Fruit fly (Drosophila melanogaster) whole organism, embryonic: Measurements from ENCODE around the gene CG5639.

ENCODE experiments used
- Atf6 ChIP-seq: fragments of 200-800 bp; sonication (Bioruptor generic); IDR thresholded peaks from 2 replicates; pipeline ENCODE4 v1.3.6; 2022; ENCODE audit warnings: missing biosample characterization, missing genetic modification characterization
- C15 ChIP-seq: fragments of 200-800 bp; sonication (Bioruptor generic); IDR thresholded peaks from 3 replicates; pipeline ENCODE4 v1.3.6; 2022; ENCODE audit warnings: missing biosample characterization, missing genetic modification characterization
- CG1024 ChIP-seq: fragments of 200-800 bp; sonication (Bioruptor generic); IDR thresholded peaks from 2 replicates; pipeline ENCODE4 v1.3.6; 2022; ENCODE audit warnings: missing biosample characterization, missing genetic modification characterization
- CG10565 ChIP-seq: fragments of 200-800 bp; sonication (Bioruptor generic); optimal IDR thresholded peaks from 3 replicates; lab custom pipeline; 2016; ENCODE audit warnings: missing biosample characterization, mild to moderate bottlenecking, missing genetic modification characterization
- CG10959 ChIP-seq: fragments of 200-800 bp; sonication (Bioruptor generic); IDR thresholded peaks from 2 replicates; pipeline ENCODE4 v1.3.6; 2022; ENCODE audit warnings: missing biosample characterization, missing genetic modification characterization
- CG11696 ChIP-seq: fragments of 200-800 bp; sonication (Bioruptor generic); IDR thresholded peaks from 2 replicates; pipeline ENCODE4 v1.3.6; 2022; ENCODE audit warnings: missing biosample characterization, missing genetic modification characterization
- CG13424 ChIP-seq: fragments of 200-800 bp; sonication (Bioruptor generic); optimal IDR thresholded peaks from 2 replicates; lab custom pipeline; 2019; ENCODE audit warnings: missing biosample characterization, mild to moderate bottlenecking, missing genetic modification characterization, moderate library complexity
- CG13624 ChIP-seq: fragments of 200-800 bp; sonication (Bioruptor generic); optimal IDR thresholded peaks from 2 replicates; lab custom pipeline; 2016; ENCODE audit warnings: missing biosample characterization, missing genetic modification characterization
- CG14710 ChIP-seq: fragments of 200-800 bp; sonication (Bioruptor generic); optimal IDR thresholded peaks from 3 replicates; lab custom pipeline; 2019; ENCODE audit warnings: missing biosample characterization, mild to moderate bottlenecking, missing genetic modification characterization, moderate library complexity
- CG14860 ChIP-seq: fragments of 200-800 bp; sonication (Bioruptor generic); IDR thresholded peaks from 3 replicates; pipeline ENCODE4 v1.3.6; 2022; ENCODE audit warnings: missing biosample characterization, missing genetic modification characterization; ENCODE audit not compliant: partially characterized antibody
- CG1529 ChIP-seq: fragments of 200-800 bp; sonication (Bioruptor generic); optimal IDR thresholded peaks from 3 replicates; lab custom pipeline; 2018; ENCODE audit warnings: missing biosample characterization, missing genetic modification characterization
- CG1603 ChIP-seq: fragments of 200-800 bp; sonication (Bioruptor generic); optimal IDR thresholded peaks from 2 replicates; lab custom pipeline; 2019; ENCODE audit warnings: missing biosample characterization, mild to moderate bottlenecking, missing genetic modification characterization, moderate library complexity
- CG1647 ChIP-seq: fragments of 200-800 bp; sonication (Bioruptor generic); optimal IDR thresholded peaks from 3 replicates; lab custom pipeline; 2016; ENCODE audit warnings: missing biosample characterization, missing genetic modification characterization
- CG17328 ChIP-seq: fragments of 200-800 bp; sonication (Bioruptor generic); IDR thresholded peaks from 2 replicates; pipeline ENCODE4 v1.3.6; 2022; ENCODE audit warnings: missing biosample characterization, missing genetic modification characterization
- CG2875 ChIP-seq: fragments of 200-800 bp; sonication (Bioruptor generic); optimal IDR thresholded peaks from 2 replicates; lab custom pipeline; 2017; ENCODE audit warnings: missing biosample characterization, mild to moderate bottlenecking, missing genetic modification characterization, missing genetic modification reagents
- CG2889 ChIP-seq: fragments of 200-800 bp; sonication (Bioruptor generic); IDR thresholded peaks from 3 replicates; pipeline ENCODE4 v1.3.6; 2022; ENCODE audit warnings: missing biosample characterization, missing genetic modification characterization
- CG4854 ChIP-seq: fragments of 200-800 bp; sonication (Bioruptor generic); optimal IDR thresholded peaks from 2 replicates; lab custom pipeline; 2016; ENCODE audit warnings: missing biosample characterization, missing genetic modification characterization, inconsistent platforms
- CG6765 ChIP-seq: fragments of 200-800 bp; sonication (Bioruptor generic); optimal IDR thresholded peaks from 3 replicates; lab custom pipeline; 2017; ENCODE audit warnings: missing biosample characterization, mild to moderate bottlenecking, missing genetic modification characterization
- CG7357 ChIP-seq: fragments of 200-800 bp; sonication (Bioruptor generic); IDR thresholded peaks from 3 replicates; pipeline ENCODE4 v1.3.6; 2022; ENCODE audit warnings: missing biosample characterization, missing genetic modification characterization
- CG8290 ChIP-seq, 3 experiments: fragments of 200-800 bp; sonication (Bioruptor generic); optimal IDR thresholded peaks; 2 replicates each; lab custom pipeline; 2016 to 2019; ENCODE audit warnings: missing biosample characterization in 3 of 3, missing genetic modification characterization in 3 of 3, mild to moderate bottlenecking in 2 of 3, moderate library complexity in 1 of 3
- CG8765 ChIP-seq: fragments of 200-800 bp; sonication (Bioruptor generic); IDR thresholded peaks from 2 replicates; pipeline ENCODE4 v1.3.6; 2022; ENCODE audit warnings: missing biosample characterization, missing genetic modification characterization
- CG8924 ChIP-seq: fragments of 200-800 bp; optimal IDR thresholded peaks from 3 replicates; lab custom pipeline; 2019; ENCODE audit warnings: missing biosample characterization, mild to moderate bottlenecking, missing genetic modification characterization, moderate library complexity
- CG9215 ChIP-seq: fragments of 200-800 bp; sonication (Bioruptor generic); IDR thresholded peaks from 2 replicates; pipeline ENCODE4 v1.3.6; 2022; ENCODE audit warnings: missing biosample characterization, missing genetic modification characterization
- CG9609 ChIP-seq: fragments of 200-800 bp; sonication (Bioruptor generic); optimal IDR thresholded peaks from 3 replicates; lab custom pipeline; 2016; ENCODE audit warnings: missing biosample characterization, missing genetic modification characterization
- CG9797 ChIP-seq: fragments of 200-800 bp; sonication (Bioruptor generic); optimal IDR thresholded peaks from 3 replicates; lab custom pipeline; 2018; ENCODE audit warnings: missing biosample characterization, mild to moderate bottlenecking, missing genetic modification characterization
- CTCF ChIP-seq: fragments of 200-800 bp; sonication (Bioruptor generic); optimal IDR thresholded peaks from 2 replicates; lab custom pipeline; 2017; ENCODE audit warnings: missing biosample characterization, mild to moderate bottlenecking, missing genetic modification characterization, moderate library complexity
- D ChIP-seq, 2 experiments: fragments of 200-800 bp in 1 of 2; fragments of >200 bp in 1 of 2; sonication (Bioruptor generic) in 1 of 2; optimal IDR thresholded peaks; 2 replicates in 1 of 2; 3 replicates in 1 of 2; lab custom pipeline; 2017; ENCODE audit warnings: mild to moderate bottlenecking in 1 of 2, missing biosample characterization in 1 of 2, missing genetic modification characterization in 1 of 2, missing genetic modification reagents in 1 of 2
- Dbx ChIP-seq: fragments of 200-800 bp; sonication (Bioruptor generic); IDR thresholded peaks from 3 replicates; pipeline ENCODE4 v1.3.6; 2022; ENCODE audit warnings: missing biosample characterization, missing genetic modification characterization
- Doc2 ChIP-seq: fragments of 200-800 bp; sonication (Bioruptor generic); IDR thresholded peaks from 2 replicates; pipeline ENCODE4 v1.3.6; 2022; ENCODE audit warnings: missing biosample characterization, missing genetic modification characterization
- Doc3 ChIP-seq: fragments of 200-800 bp; sonication (Bioruptor generic); IDR thresholded peaks from 3 replicates; pipeline ENCODE4 v1.3.6; 2022; ENCODE audit warnings: missing biosample characterization, missing genetic modification characterization; ENCODE audit not compliant: partially characterized antibody
- Elba2 ChIP-seq: fragments of 200-800 bp; sonication (Bioruptor generic); optimal IDR thresholded peaks from 3 replicates; lab custom pipeline; 2016; ENCODE audit warnings: missing biosample characterization, missing genetic modification characterization
- HLH54F ChIP-seq: fragments of 200-800 bp; sonication (Bioruptor generic); optimal IDR thresholded peaks from 3 replicates; lab custom pipeline; 2016; ENCODE audit warnings: missing biosample characterization, missing genetic modification characterization
- Lim3 ChIP-seq: fragments of 200-800 bp; sonication (Bioruptor generic); IDR thresholded peaks from 2 replicates; pipeline ENCODE4 v1.3.6; 2022; ENCODE audit warnings: missing biosample characterization, missing genetic modification characterization
- NC2α ChIP-seq: fragments of 200-800 bp; sonication (Bioruptor generic); optimal IDR thresholded peaks from 2 replicates; lab custom pipeline; 2016; ENCODE audit warnings: missing biosample characterization, missing genetic modification characterization
- Nf-YC ChIP-seq: fragments of 200-800 bp; optimal IDR thresholded peaks from 3 replicates; lab custom pipeline; 2019; ENCODE audit warnings: missing biosample characterization, mild to moderate bottlenecking, missing genetic modification characterization, moderate library complexity
- Ptx1 ChIP-seq: fragments of 200-800 bp; sonication (Bioruptor generic); IDR thresholded peaks from 2 replicates; pipeline ENCODE4 v1.3.6; 2022; ENCODE audit warnings: missing biosample characterization, missing genetic modification characterization
- ara ChIP-seq: fragments of 200-800 bp; sonication (Bioruptor generic); IDR thresholded peaks from 2 replicates; pipeline ENCODE4 v1.3.6; 2022; ENCODE audit warnings: missing biosample characterization, missing genetic modification characterization
- btn ChIP-seq: fragments of 200-800 bp; sonication (Bioruptor generic); optimal IDR thresholded peaks from 2 replicates; lab custom pipeline; 2016; ENCODE audit warnings: missing biosample characterization, missing genetic modification characterization
- corto ChIP-seq: fragments of 200-800 bp; sonication (Bioruptor generic); optimal IDR thresholded peaks from 2 replicates; lab custom pipeline; 2016; ENCODE audit warnings: missing biosample characterization, mild to moderate bottlenecking, missing genetic modification characterization, moderate library complexity
- dati ChIP-seq: fragments of 200-800 bp; sonication (Bioruptor generic); IDR thresholded peaks from 2 replicates; pipeline ENCODE4 v1.3.6; 2022; ENCODE audit warnings: missing biosample characterization, missing genetic modification characterization
- fd64A ChIP-seq: fragments of 200-800 bp; sonication (Bioruptor generic); optimal IDR thresholded peaks from 3 replicates; lab custom pipeline; 2018; ENCODE audit warnings: missing biosample characterization, mild to moderate bottlenecking, missing genetic modification characterization
- hkb ChIP-seq, 2 experiments: fragments of 200-800 bp in 1 of 2; fragments of >200 bp in 1 of 2; sonication (Bioruptor generic) in 1 of 2; IDR thresholded peaks in 1 of 2; optimal IDR thresholded peaks in 1 of 2; 2 replicates each; pipeline versions ENCODE4 v1.3.6 to Lab custom; 2017 to 2022; ENCODE audit warnings: missing biosample characterization in 1 of 2, missing genetic modification characterization in 1 of 2
- nom ChIP-seq: fragments of 200-800 bp; sonication (Bioruptor generic); optimal IDR thresholded peaks from 2 replicates; lab custom pipeline; 2017; ENCODE audit warnings: missing biosample characterization, missing genetic modification characterization, mild to moderate bottlenecking, moderate library complexity, missing genetic modification reagents
- salm ChIP-seq: fragments of 200-800 bp; sonication (Bioruptor generic); optimal IDR thresholded peaks from 2 replicates; lab custom pipeline; 2018; ENCODE audit warnings: missing biosample characterization, mild to moderate bottlenecking, missing genetic modification characterization
- scrt ChIP-seq: fragments of 200-800 bp; sonication (Bioruptor generic); optimal IDR thresholded peaks from 2 replicates; lab custom pipeline; 2018; ENCODE audit warnings: missing biosample characterization, mild to moderate bottlenecking, missing genetic modification characterization, moderate library complexity
- sd ChIP-seq: fragments of 200-800 bp; sonication (Bioruptor generic); optimal IDR thresholded peaks from 3 replicates; lab custom pipeline; 2018; ENCODE audit warnings: missing biosample characterization, mild to moderate bottlenecking, missing genetic modification characterization, moderate library complexity
- sisA ChIP-seq: fragments of 200-800 bp; sonication (Bioruptor generic); IDR thresholded peaks from 2 replicates; pipeline ENCODE4 v1.3.6; 2022; ENCODE audit warnings: missing biosample characterization, missing genetic modification characterization
- toy ChIP-seq: fragments of 200-800 bp; sonication (Bioruptor generic); IDR thresholded peaks from 2 replicates; pipeline ENCODE4 v1.3.6; 2022; ENCODE audit warnings: missing biosample characterization, missing genetic modification characterization
- vnd ChIP-seq: fragments of 200-800 bp; sonication (Bioruptor generic); IDR thresholded peaks from 3 replicates; pipeline ENCODE4 v1.3.6; 2022; ENCODE audit warnings: missing biosample characterization, missing genetic modification characterization; ENCODE audit not compliant: partially characterized antibody

CG5639 gene

DNA sequence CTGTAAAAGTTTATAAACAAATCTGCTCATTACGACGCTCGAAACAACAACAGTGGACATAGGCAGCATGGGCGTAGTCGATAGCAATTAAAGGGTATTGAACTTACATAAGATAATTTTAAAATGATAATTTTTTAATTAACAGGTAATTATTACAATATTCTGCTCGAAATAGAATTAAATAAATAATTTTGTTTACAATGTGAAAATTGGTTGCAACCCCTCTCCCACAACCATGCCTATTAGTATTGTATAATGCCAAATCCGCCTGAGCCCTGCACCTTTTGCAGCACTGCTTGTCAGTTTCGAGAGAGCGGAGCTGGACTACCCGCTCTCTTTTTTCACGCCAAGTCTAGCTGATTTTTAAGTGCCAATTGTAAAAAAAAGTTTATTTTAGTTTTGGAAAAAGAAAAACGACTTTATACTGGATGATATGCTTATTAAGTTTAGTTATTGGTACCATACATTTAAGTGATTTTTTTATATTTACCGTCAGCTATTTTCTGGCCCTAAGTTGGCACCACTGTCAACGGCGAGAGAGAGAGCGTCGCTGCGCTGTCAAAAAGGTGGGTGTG, 40.2 kb upstream of the CG5639 start, which contains the start of the genes CG5611 and Mtl:
Gene CG5611, minus strand, starts transcription at position 51 of the 575 bp plus-strand sequence.
Gene Mtl, plus strand, starts transcription at position 403 of the 575 bp plus-strand sequence.
- TF ChIP-seq CG8765 (GFP tag; lab: Robert Waterston, UW) (peak; percentile 100), Doc2 (GFP tag; lab: Robert Waterston, UW) (peak; percentile 99), CG2889 (GFP tag; lab: Robert Waterston, UW) (peak; percentile 100), btn (peak; percentile 87), CG10565 (GFP tag; lab: Kevin White, UChicago) (peak; percentile 97), Lim3 (GFP tag; lab: Robert Waterston, UW) (peak; percentile 99), hkb (optimal IDR thresholded peaks at IDR 0.05; lab: Kevin White, UChicago) (peak; percentile 73), hkb (GFP tag; IDR thresholded peaks at IDR 0.05; lab: Robert Waterston, UW) (peak; percentile 100), CTCF (GFP tag; lab: Kevin White, UChicago) (peak; percentile 78), CG1603 (tag; lab: Kevin White, UChicago) (peak; percentile 99), ara (GFP tag; lab: Robert Waterston, UW) (peak; percentile 100), CG7357 (peak; percentile 99), NC2α (GFP tag; lab: Kevin White, UChicago) (peak; percentile 93), CG2875 (GFP tag; lab: Kevin White, UChicago) (peak; percentile 99), C15 (GFP tag; lab: Robert Waterston, UW) (peak; percentile 99), CG1024 (GFP tag; lab: Robert Waterston, UW) (peak; percentile 98), salm (tag; lab: Kevin White, UChicago) (peak; percentile 99), CG10959 (peak; percentile 100), Atf6 (GFP tag; lab: Robert Waterston, UW) (peak; percentile 100), nom (GFP tag; lab: Kevin White, UChicago) (peak; percentile 97), CG9797 (GFP tag; lab: Kevin White, UChicago) (peak; percentile 60), CG14860 (GFP tag; lab: Robert Waterston, UW) (no peak), Dbx (GFP tag; lab: Robert Waterston, UW) (peak; percentile 100), CG1529 (GFP tag; lab: Kevin White, UChicago) (peak; percentile 99), scrt (GFP tag; lab: Kevin White, UChicago) (peak; percentile 97), toy (peak; percentile 100), CG14710 (peak; percentile 99), CG13424 (peak; percentile 100), vnd (GFP tag; lab: Robert Waterston, UW) (no peak), Ptx1 (GFP tag; lab: Robert Waterston, UW) (peak; percentile 100), HLH54F (peak; percentile 99), corto (GFP tag; lab: Kevin White, UChicago) (peak; percentile 97), CG9215 (peak; percentile 99), dati (GFP tag; lab: Robert Waterston, UW) (peak; percentile 99), Elba2 (GFP tag; lab: Kevin White, UChicago) (peak; percentile 98), CG11696 (GFP tag; lab: Robert Waterston, UW) (peak; percentile 98), CG8924 (peak; percentile 100), fd64A (peak; percentile 99), CG17328 (GFP tag; lab: Robert Waterston, UW) (peak; percentile 100), Nf-YC (tag; lab: Kevin White, UChicago) (peak; percentile 94), sd (tag; lab: Kevin White, UChicago) (peak; percentile 97), CG13624 (peak; percentile 98), CG1647 (peak; percentile 98), sisA (GFP tag; lab: Robert Waterston, UW) (peak; percentile 100), CG4854 (GFP tag; lab: Kevin White, UChicago) (peak; percentile 99), CG8290 (GFP tag; optimal IDR thresholded peaks at IDR 0.05; lab: Kevin White, UChicago) (peak; percentile 99), CG8290 (tag; optimal IDR thresholded peaks at IDR 0.05; lab: Kevin White, UChicago) (peak; percentile 97 to 99), Doc3 (GFP tag; lab: Robert Waterston, UW) (0 out of 3 replicates have a peak, but pooled peaks have one; percentile 35), CG6765 (GFP tag; lab: Kevin White, UChicago) (peak; percentile 99), D (optimal IDR thresholded peaks at IDR 0.05; lab: Kevin White, UChicago) (no peak), D (GFP tag; optimal IDR thresholded peaks at IDR 0.05; lab: Kevin White, UChicago) (peak; percentile 99), CG9609 (GFP tag; lab: Kevin White, UChicago) (peak; percentile 97)
